Worm (Caenorhabditis elegans): Measurements from ENCODE around the gene C05E11.3.

The C05E11.3 gene

ce11 chrX:4550987-4551386 is 27.1 kb upstream of the C05E11.3 start:
- TF ChIP-seq grh-1 (GFP tag; IDR thresholded peaks at IDR 0.05) (peak; percentile 54; the same call in 1 of the 2 replicates), C16A3.4 (tag; optimal IDR thresholded peaks at IDR 0.05) (peak; percentile 26), sup-37 (GFP tag; optimal IDR thresholded peaks at IDR 0.05) (no peak), snu-23 (GFP tag; optimal IDR thresholded peaks at IDR 0.05) (peak; percentile 31), lsy-2 (tag; optimal IDR thresholded peaks at IDR 0.05) (peak in 1 of 2 experiments; percentile 30), fos-1 (tag; optimal IDR thresholded peaks at IDR 0.05) (no peak), dpl-1 (GFP tag; optimal IDR thresholded peaks at IDR 0.05) (peak in 1 of 3 experiments; percentile 3), hpl-2 (GFP tag; optimal IDR thresholded peaks at IDR 0.05) (no peak), vab-15 (tag; optimal IDR thresholded peaks at IDR 0.05) (peak; percentile 28), nhr-85 (tag) (peak; percentile 95), egl-27 (tag; optimal IDR thresholded peaks at IDR 0.05) (peak; percentile 10 to 41), nhr-76 (tag; optimal IDR thresholded peaks at IDR 0.05) (no peak), lin-35 (GFP tag; optimal IDR thresholded peaks at IDR 0.05) (peak; percentile 3 to 52), nhr-71 (tag; optimal IDR thresholded peaks at IDR 0.05) (peak; percentile 56), mdl-1 (tag; optimal IDR thresholded peaks at IDR 0.05) (peak in 1 of 2 experiments; percentile 54), elt-3 (tag; optimal IDR thresholded peaks at IDR 0.05) (peak; percentile 6 to 74 (median 33)), blmp-1 (tag; optimal IDR thresholded peaks at IDR 0.05) (peak; percentile 94), nhr-20 (tag; optimal IDR thresholded peaks at IDR 0.05) (peak; percentile 52), unc-130 (tag; optimal IDR thresholded peaks at IDR 0.05) (peak; percentile 65), rnt-1 (tag; optimal IDR thresholded peaks at IDR 0.05) (peak; percentile 36), isw-1 (GFP tag; IDR thresholded peaks at IDR 0.05) (no peak), lin-14 (GFP tag; optimal IDR thresholded peaks at IDR 0.05) (peak; percentile 77), nhr-90 (tag; optimal IDR thresholded peaks at IDR 0.05; ENCODE audit: poor library complexity) (peak; percentile 44)

ce11 chrX:4553033-4553432 is 25.0 kb upstream of the C05E11.3 start:
- TF ChIP-seq lin-15B (tag; optimal IDR thresholded peaks at IDR 0.05) (no peak), egl-27 (tag; optimal IDR thresholded peaks at IDR 0.05) (no peak), unc-30 (tag; optimal IDR thresholded peaks at IDR 0.05) (no peak), fkh-10 (GFP tag; optimal IDR thresholded peaks at IDR 0.05) (no peak), alr-1 (tag; optimal IDR thresholded peaks at IDR 0.05; ENCODE audit: borderline replicate concordance) (no peak)

- TF ChIP-seq ets-5 (GFP tag; IDR thresholded peaks at IDR 0.05) (no peak), egl-13 (tag; optimal IDR thresholded peaks at IDR 0.05) (no peak), zip-4 (GFP tag; optimal IDR thresholded peaks at IDR 0.05) (no peak), pqm-1 (tag; optimal IDR thresholded peaks at IDR 0.05) (no peak), tlp-1 (tag; optimal IDR thresholded peaks at IDR 0.05) (no peak), unc-86 (tag; optimal IDR thresholded peaks at IDR 0.05) (no peak), hlh-4 (tag; optimal IDR thresholded peaks at IDR 0.05) (no peak), dpl-1 (GFP tag; optimal IDR thresholded peaks at IDR 0.05) (no peak), nhr-19 (GFP tag; conservative IDR thresholded peaks at IDR 0.05) (no peak), mdl-1 (tag; optimal IDR thresholded peaks at IDR 0.05) (peak in 1 of 2 experiments; percentile 11), pax-3 (tag; optimal IDR thresholded peaks at IDR 0.05) (no peak), C16A3.4 (tag; optimal IDR thresholded peaks at IDR 0.05) (no peak), ces-1 (GFP tag; optimal IDR thresholded peaks at IDR 0.05) (no peak), lsy-2 (tag; optimal IDR thresholded peaks at IDR 0.05) (peak in 1 of 2 experiments; percentile 13), ceh-63 (GFP tag; optimal IDR thresholded peaks at IDR 0.05) (no peak), elt-3 (tag; optimal IDR thresholded peaks at IDR 0.05) (no peak), lin-13 (GFP tag; optimal IDR thresholded peaks at IDR 0.05) (no peak), unc-30 (tag; optimal IDR thresholded peaks at IDR 0.05) (no peak), grh-1 (GFP tag; IDR thresholded peaks at IDR 0.05) (peak; percentile 87), irx-1 (tag; optimal IDR thresholded peaks at IDR 0.05) (no peak), ztf-4 (tag; optimal IDR thresholded peaks at IDR 0.05) (no peak), nhr-28 (tag; optimal IDR thresholded peaks at IDR 0.05) (no peak), fkh-4 (tag; optimal IDR thresholded peaks at IDR 0.05; ENCODE audit: borderline replicate concordance) (no peak), ceh-8 (GFP tag; optimal IDR thresholded peaks at IDR 0.05) (no peak), blmp-1 (tag; optimal IDR thresholded peaks at IDR 0.05) (peak; percentile 32), swsn-7 (tag; optimal IDR thresholded peaks at IDR 0.05) (no peak), F16B12.6 (tag; optimal IDR thresholded peaks at IDR 0.05) (no peak), efl-1 (optimal IDR thresholded peaks at IDR 0.05) (no peak), efl-1 (GFP tag; optimal IDR thresholded peaks at IDR 0.05 in 1 of 2) (peak in 1 of 2 experiments; percentile 32), aly-2 (tag; optimal IDR thresholded peaks at IDR 0.05) (no peak), ztf-11 (tag; optimal IDR thresholded peaks at IDR 0.05) (no peak)
Observed at ce11 chrX:4553491-4553890, 24.6 kb upstream of the C05E11.3 start.

Data from whole organism, L1 larva.